Fruit fly (Drosophila melanogaster) whole organism, wandering third instar larva: ENCODE results near the gene CG16719.

Source experiments
- CG9705 ChIP-seq: fragments of 200-800 bp; sonication (Bioruptor generic); optimal IDR thresholded peaks from 2 replicates; lab custom pipeline; 2018; ENCODE audit warnings: missing biosample characterization, mild to moderate bottlenecking, missing genetic modification characterization
- HLH106 ChIP-seq: fragments of 200-800 bp; optimal IDR thresholded peaks from 3 replicates; lab custom pipeline; 2019; ENCODE audit warnings: missing biosample characterization, mild to moderate bottlenecking, missing genetic modification characterization, moderate library complexity
- Hr78 ChIP-seq: fragments of >200 bp; optimal IDR thresholded peaks from 2 replicates; lab custom pipeline; 2017; ENCODE audit warnings: missing biosample characterization, missing genetic modification characterization
- Mio ChIP-seq: sonication (Bioruptor generic); optimal IDR thresholded peaks from 2 replicates; lab custom pipeline; 2016; ENCODE audit warnings: missing biosample characterization, missing genetic modification characterization
- Myc ChIP-seq: fragments of >200 bp; optimal IDR thresholded peaks from 2 replicates; lab custom pipeline; 2017
- dl ChIP-seq, 2 experiments: fragments of 175-275, 200-275 bp in 1 of 2; fragments of 200-275 bp in 1 of 2; sonication (Bioruptor generic); optimal IDR thresholded peaks; lab custom pipeline; 2018; ENCODE audit warnings: mild to moderate bottlenecking in 2 of 2, missing biosample characterization in 2 of 2, missing genetic modification characterization in 2 of 2, moderate library complexity in 2 of 2; ENCODE audit not compliant: partially characterized antibody in 2 of 2, insufficient read depth in 1 of 2
- lola ChIP-seq: fragments of >200 bp; optimal IDR thresholded peaks from 2 replicates; lab custom pipeline; 2017; ENCODE audit warnings: missing biosample characterization, missing genetic modification characterization
- pan ChIP-seq: fragments of >200 bp; optimal IDR thresholded peaks from 2 replicates; lab custom pipeline; 2017
- rgr ChIP-seq: fragments of 200-800 bp; sonication (Bioruptor generic); optimal IDR thresholded peaks from 3 replicates; lab custom pipeline; 2016; ENCODE audit warnings: missing biosample characterization, mild to moderate bottlenecking, missing genetic modification characterization

dm6 chr3L:9720102-9720501 lies 35.1 kb downstream of the CG16719 start:
- TF ChIP-seq CG9705 (GFP tag; lab: Kevin White, UChicago) (no peak), Hr78 (GFP tag; lab: Kevin White, UChicago) (no peak), Myc (lab: Kevin White, UChicago) (no peak), lola (GFP tag; lab: Kevin White, UChicago) (no peak), Mio (GFP tag; lab: Kevin White, UChicago) (no peak), rgr (GFP tag; lab: Kevin White, UChicago) (no peak), HLH106 (no peak), dl (GFP tag; optimal IDR thresholded peaks at IDR 0.05; lab: Kevin White, UChicago; ENCODE audit: insufficient read depth in 1 of 2, partially characterized antibody in 2 of 2) (no peak), pan (no peak)
